Worm (Caenorhabditis elegans): ENCODE results near the gene T12A2.21.

DNA sequence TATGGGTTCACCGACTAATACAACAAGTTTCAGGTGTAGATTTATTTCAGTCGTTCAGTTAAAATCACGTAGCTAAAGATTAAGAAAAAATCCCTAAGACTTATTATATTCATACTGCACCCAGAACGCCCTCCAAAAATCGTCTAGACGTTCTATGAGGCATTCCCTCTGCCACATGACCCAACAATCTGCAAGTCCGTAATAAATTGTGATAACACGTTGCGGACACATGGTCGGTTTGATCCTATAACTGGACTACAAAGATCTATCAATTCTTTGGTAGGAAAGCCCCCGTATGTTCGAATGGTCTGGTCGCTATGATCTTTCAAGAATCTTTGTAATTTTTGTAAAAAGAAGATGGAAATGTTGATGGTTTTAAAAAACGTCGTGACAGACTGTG lies 20.6 kb downstream of the T12A2.21 start:
- no peak for TF ChIP-seq nhr-77 (tag; optimal IDR thresholded peaks at IDR 0.05)
- TF ChIP-seq nhr-43 (tag; optimal IDR thresholded peaks at IDR 0.05; ENCODE audit: poor library complexity, severe bottlenecking): peak; percentile 92
- TF ChIP-seq snpc-4 (tag; optimal IDR thresholded peaks at IDR 0.05): no peak
- no peak for TF ChIP-seq elt-3 (tag; optimal IDR thresholded peaks at IDR 0.05)
- no peak for TF ChIP-seq ceh-9 (tag; optimal IDR thresholded peaks at IDR 0.05)
- no peak for TF ChIP-seq ztf-4 (tag; optimal IDR thresholded peaks at IDR 0.05)
